Worm (Caenorhabditis elegans): ENCODE measurements around the gene F23F1.4.

DNA sequence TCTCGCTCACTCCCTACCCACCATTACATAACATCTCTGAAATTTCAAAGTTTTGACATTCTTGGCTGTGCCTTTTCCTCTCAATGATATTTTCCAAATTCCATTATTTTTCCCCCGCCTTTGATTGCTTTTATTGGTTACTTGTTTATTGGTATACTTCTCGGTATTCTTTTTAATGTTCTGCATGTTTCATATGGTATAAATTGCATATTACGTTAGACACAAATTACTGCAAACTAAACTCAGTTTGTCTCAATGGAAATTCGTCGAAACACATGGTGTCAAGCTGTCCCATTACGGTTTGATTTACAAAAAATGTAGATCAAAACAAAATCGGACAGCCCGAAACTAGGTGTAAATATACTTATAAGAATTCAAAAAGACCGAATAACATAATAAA, 6.3 kb downstream of the F23F1.4 start:
- TF ChIP-seq dao-5 (tag; optimal IDR thresholded peaks at IDR 0.05), result no peak
- no peak for TF ChIP-seq him-1 (tag; optimal IDR thresholded peaks at IDR 0.05)
- TF ChIP-seq W03F9.2 (tag; optimal IDR thresholded peaks at IDR 0.05), result no peak
